Worm (Caenorhabditis elegans) whole organism, L2 larva: ENCODE measurements around the gene Y17G7B.18.

Experiments
- C34F6.9 ChIP-seq: fragments of 150-350 bp; optimal IDR thresholded peaks from 2 replicates; lab custom pipeline; 2014; ENCODE audit warnings: missing biosample characterization, missing genetic modification characterization
- F13H6.1 ChIP-seq: sonication (generic microtip); optimal IDR thresholded peaks from 2 replicates; lab custom pipeline; 2016; ENCODE audit warnings: missing genetic modification characterization, missing compliant biosample characterization
- R02D3.7 ChIP-seq: fragments of 150-350 bp; optimal IDR thresholded peaks from 2 replicates; lab custom pipeline; 2014; ENCODE audit warnings: missing biosample characterization, missing genetic modification characterization
- alr-1 ChIP-seq: fragments of 150-350 bp; optimal IDR thresholded peaks from 2 replicates; lab custom pipeline; 2014; ENCODE audit warnings: missing biosample characterization, missing genetic modification characterization
- blmp-1 ChIP-seq: sonication (generic microtip); optimal IDR thresholded peaks from 2 replicates; lab custom pipeline; 2017; ENCODE audit warnings: missing genetic modification characterization, mild to moderate bottlenecking, missing compliant biosample characterization, antibody characterized with exemption, moderate library complexity; ENCODE audit not compliant: insufficient read depth
- ceh-16 ChIP-seq: fragments of 150-350 bp; optimal IDR thresholded peaks from 2 replicates; lab custom pipeline; 2014; ENCODE audit warnings: missing biosample characterization, missing genetic modification characterization
- crh-2 ChIP-seq: sonication (generic microtip); optimal IDR thresholded peaks from 2 replicates; lab custom pipeline; 2017; ENCODE audit warnings: missing biosample characterization, missing genetic modification characterization
- elt-1 ChIP-seq: fragments of 150-350 bp; optimal IDR thresholded peaks from 2 replicates; lab custom pipeline; 2014; ENCODE audit warnings: missing biosample characterization, missing genetic modification characterization
- fos-1 ChIP-seq: fragments of 150-350 bp; optimal IDR thresholded peaks from 2 replicates; lab custom pipeline; 2014; ENCODE audit warnings: missing biosample characterization, missing genetic modification characterization
- gmeb-1 ChIP-seq: fragments of 150-350 bp; optimal IDR thresholded peaks from 2 replicates; lab custom pipeline; 2014; ENCODE audit warnings: missing biosample characterization, missing genetic modification characterization
- lin-11 ChIP-seq: fragments of 150-350 bp; sonication (generic microtip); optimal IDR thresholded peaks from 2 replicates; lab custom pipeline; 2014; ENCODE audit warnings: missing biosample characterization, missing genetic modification characterization, inconsistent platforms, mixed read lengths
- lin-13 ChIP-seq: fragments of 150-350 bp; optimal IDR thresholded peaks from 2 replicates; lab custom pipeline; 2014; ENCODE audit warnings: missing biosample characterization, missing genetic modification reagents, missing genetic modification characterization
- lin-39 ChIP-seq: fragments of 150-350 bp; optimal IDR thresholded peaks from 2 replicates; lab custom pipeline; 2014; ENCODE audit warnings: missing biosample characterization, missing genetic modification reagents, missing genetic modification characterization
- lsy-2 ChIP-seq, 2 experiments: fragments of 150-350 bp in 1 of 2; sonication (generic microtip) in 1 of 2; optimal IDR thresholded peaks; 2 replicates each; lab custom pipeline; 2014 to 2017; ENCODE audit warnings: missing biosample characterization in 2 of 2, missing genetic modification characterization in 2 of 2
- mab-5 ChIP-seq: fragments of 150-350 bp; optimal IDR thresholded peaks from 2 replicates; lab custom pipeline; 2014; ENCODE audit warnings: missing biosample characterization, missing genetic modification characterization
- mbf-1 ChIP-seq: sonication (generic microtip); optimal IDR thresholded peaks from 2 replicates; lab custom pipeline; 2017; ENCODE audit warnings: missing biosample characterization, missing genetic modification characterization
- mdl-1 ChIP-seq, 2 experiments: fragments of 150-350 bp in 1 of 2; sonication (generic microtip) in 1 of 2; optimal IDR thresholded peaks; 2 replicates each; lab custom pipeline; 2017; ENCODE audit warnings: missing biosample characterization in 2 of 2, missing genetic modification characterization in 2 of 2
- nhr-10 ChIP-seq: sonication (generic microtip); optimal IDR thresholded peaks from 2 replicates; lab custom pipeline; 2017; ENCODE audit warnings: missing biosample characterization, missing genetic modification characterization
- nhr-11 ChIP-seq: fragments of 150-350 bp; optimal IDR thresholded peaks from 2 replicates; lab custom pipeline; 2014; ENCODE audit warnings: missing biosample characterization, missing genetic modification characterization
- nhr-12 ChIP-seq: fragments of 150-350 bp; optimal IDR thresholded peaks from 2 replicates; lab custom pipeline; 2014; ENCODE audit warnings: missing biosample characterization, missing genetic modification characterization
- nhr-129 ChIP-seq: fragments of 150-350 bp; optimal IDR thresholded peaks from 2 replicates; lab custom pipeline; 2014; ENCODE audit warnings: missing biosample characterization, missing genetic modification characterization
- nhr-237 ChIP-seq: fragments of 150-350 bp; optimal IDR thresholded peaks from 2 replicates; lab custom pipeline; 2014; ENCODE audit warnings: missing biosample characterization, missing genetic modification characterization
- nhr-77 ChIP-seq: fragments of 150-350 bp; optimal IDR thresholded peaks from 2 replicates; lab custom pipeline; 2014; ENCODE audit warnings: missing biosample characterization, missing genetic modification characterization
- peb-1 ChIP-seq: fragments of 150-350 bp; optimal IDR thresholded peaks from 2 replicates; lab custom pipeline; 2014; ENCODE audit warnings: missing biosample characterization, missing genetic modification characterization
- sem-4 ChIP-seq: fragments of 150-350 bp; optimal IDR thresholded peaks from 2 replicates; lab custom pipeline; 2014; ENCODE audit warnings: missing biosample characterization, missing genetic modification reagents, missing genetic modification characterization
- skn-1 ChIP-seq: sonication (generic microtip); optimal IDR thresholded peaks from 2 replicates; lab custom pipeline; 2017; ENCODE audit warnings: missing biosample characterization, missing genetic modification characterization
- sma-9 ChIP-seq, 2 experiments: fragments of 150-350 bp in 1 of 2; sonication (generic microtip) in 1 of 2; optimal IDR thresholded peaks; 2 replicates each; lab custom pipeline; 2014 to 2016; ENCODE audit warnings: missing genetic modification characterization in 2 of 2, mild to moderate bottlenecking in 1 of 2, missing biosample characterization in 1 of 2, missing compliant biosample characterization in 1 of 2, missing genetic modification reagents in 1 of 2, moderate library complexity in 1 of 2
- unc-55 ChIP-seq: fragments of 150-350 bp; sonication (generic microtip); optimal IDR thresholded peaks from 3 replicates; lab custom pipeline; 2014; ENCODE audit warnings: missing biosample characterization, missing genetic modification reagents, missing genetic modification characterization
- unc-62 ChIP-seq: fragments of 150-350 bp; optimal IDR thresholded peaks from 2 replicates; lab custom pipeline; 2014; ENCODE audit warnings: missing biosample characterization, missing genetic modification reagents, missing genetic modification characterization
- zag-1 ChIP-seq: fragments of 150-350 bp; optimal IDR thresholded peaks from 2 replicates; lab custom pipeline; 2014; ENCODE audit warnings: missing biosample characterization, missing genetic modification characterization
- ztf-11 ChIP-seq: sonication (generic microtip); optimal IDR thresholded peaks from 2 replicates; lab custom pipeline; 2017; ENCODE audit warnings: missing biosample characterization, missing genetic modification characterization
- ztf-4 ChIP-seq: fragments of 150-350 bp; optimal IDR thresholded peaks from 2 replicates; lab custom pipeline; 2014; ENCODE audit warnings: missing biosample characterization, missing genetic modification characterization

Y17G7B.18 gene

DNA sequence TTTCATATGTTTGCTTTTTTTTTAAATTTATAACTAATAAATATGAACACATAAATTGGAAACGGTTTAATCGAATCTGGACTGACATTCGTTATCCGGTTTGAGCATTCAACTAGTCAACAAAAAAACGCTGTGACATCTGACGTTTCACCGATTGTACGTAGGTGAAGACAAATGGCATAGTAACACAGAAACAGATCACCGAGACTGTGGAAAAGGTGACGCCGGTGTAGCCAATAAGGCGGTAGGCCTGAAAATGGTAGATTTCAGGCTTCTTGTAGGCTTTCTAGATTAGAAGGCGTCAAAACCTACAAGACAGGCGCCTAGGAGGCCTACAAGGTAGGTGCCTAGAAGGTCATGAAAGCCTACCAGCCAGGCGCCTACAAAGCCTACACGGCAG is 36.4 kb downstream of the Y17G7B.18 start:
- TF ChIP-seq nhr-11 (tag; lab: Kevin White, UChicago) (no peak), lin-13 (no peak), ztf-4 (tag; lab: Kevin White, UChicago) (no peak), nhr-129 (tag; lab: Kevin White, UChicago) (no peak), mbf-1 (tag; lab: Kevin White, UChicago) (no peak), nhr-10 (tag; lab: Kevin White, UChicago) (no peak), mdl-1 (tag; optimal IDR thresholded peaks at IDR 0.05; lab: Kevin White, UChicago) (no peak), mab-5 (tag; lab: Kevin White, UChicago) (no peak), ceh-16 (tag; lab: Kevin White, UChicago) (no peak), lin-11 (tag; lab: Kevin White, UChicago) (no peak)

DNA sequence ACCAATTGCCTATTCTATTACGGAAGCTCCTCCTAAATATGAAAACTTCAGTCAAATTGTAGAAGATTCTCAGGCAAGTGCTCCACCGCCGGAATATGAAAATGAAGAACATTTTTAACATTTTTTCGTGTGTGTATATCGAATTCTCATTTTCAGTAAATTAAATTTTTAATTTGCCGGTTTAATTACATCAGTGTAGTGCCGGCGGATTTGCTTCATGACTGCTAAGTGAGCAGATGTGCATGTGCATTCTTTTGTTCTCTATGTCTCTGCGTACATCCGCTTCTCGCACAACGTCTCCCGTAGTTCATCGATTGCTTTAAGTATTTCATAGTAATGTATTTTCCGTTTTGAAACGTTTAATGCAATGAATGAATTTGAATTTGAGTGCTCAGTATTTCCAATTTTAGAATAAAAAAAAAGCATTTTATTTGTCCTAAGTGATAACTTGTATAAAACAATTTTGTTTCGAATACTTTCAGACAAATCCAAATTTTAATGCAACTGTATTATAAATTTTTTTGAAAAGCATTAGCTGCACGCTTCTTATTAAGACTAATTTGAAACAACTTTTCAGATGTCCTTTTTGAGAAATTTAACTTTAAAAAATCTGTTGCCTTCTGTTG is 40.1 kb downstream of the Y17G7B.18 start, which contains the start of gene Y17G7B.22:
Gene Y17G7B.22 (plus strand): TSS at position 576 of the 626 bp plus-strand sequence.
- TF ChIP-seq lin-39 (tag; lab: Kevin White, UChicago), result no peak
- TF ChIP-seq unc-55 (GFP tag; lab: Kevin White, UChicago), result peak; percentile 8
- TF ChIP-seq ztf-11 (tag; lab: Kevin White, UChicago), result no peak
- no peak for TF ChIP-seq sem-4 (tag; lab: Kevin White, UChicago)
- TF ChIP-seq C34F6.9 (tag; lab: Kevin White, UChicago), result peak; percentile 34

DNA sequence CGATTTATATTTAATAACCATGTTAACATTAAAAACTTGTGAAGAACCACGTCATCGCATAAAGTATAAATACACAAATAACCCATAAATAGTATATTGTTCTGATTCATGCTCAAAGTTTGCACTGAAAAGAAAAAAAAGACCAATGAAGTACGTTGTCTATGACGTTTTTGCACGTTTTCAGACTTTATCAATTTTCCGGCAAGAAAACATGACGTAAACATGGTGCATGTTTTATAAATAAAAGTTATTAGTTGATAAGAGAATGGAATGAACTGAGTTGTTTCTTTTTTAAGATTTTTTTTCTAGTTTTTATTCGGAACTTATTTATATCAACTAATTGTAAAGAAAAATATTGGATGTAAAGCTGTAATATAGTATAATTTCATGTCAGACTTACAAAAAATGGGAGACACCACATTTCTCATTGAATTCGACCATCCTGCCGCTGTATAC is 42.9 kb downstream of the Y17G7B.18 start, which contains the start of gene arrd-8:
Gene arrd-8 (plus strand): TSS at position 406 of the 456 bp plus-strand sequence.
- TF ChIP-seq alr-1 (tag; lab: Kevin White, UChicago), result no peak
- peak; percentile 85 for TF ChIP-seq fos-1
- TF ChIP-seq C34F6.9 (tag; lab: Kevin White, UChicago), result no peak
- no peak for TF ChIP-seq ztf-4 (tag; lab: Kevin White, UChicago)
- peak; percentile 4 for TF ChIP-seq gmeb-1 (tag; lab: Kevin White, UChicago)
- no peak for TF ChIP-seq mbf-1 (tag; lab: Kevin White, UChicago)
- no peak for TF ChIP-seq nhr-10 (tag; lab: Kevin White, UChicago)
- peak; percentile 57 for TF ChIP-seq sma-9 (GFP tag; optimal IDR thresholded peaks at IDR 0.05; lab: Kevin White, UChicago)
- no peak for TF ChIP-seq sma-9 (tag; optimal IDR thresholded peaks at IDR 0.05; lab: Kevin White, UChicago)

DNA sequence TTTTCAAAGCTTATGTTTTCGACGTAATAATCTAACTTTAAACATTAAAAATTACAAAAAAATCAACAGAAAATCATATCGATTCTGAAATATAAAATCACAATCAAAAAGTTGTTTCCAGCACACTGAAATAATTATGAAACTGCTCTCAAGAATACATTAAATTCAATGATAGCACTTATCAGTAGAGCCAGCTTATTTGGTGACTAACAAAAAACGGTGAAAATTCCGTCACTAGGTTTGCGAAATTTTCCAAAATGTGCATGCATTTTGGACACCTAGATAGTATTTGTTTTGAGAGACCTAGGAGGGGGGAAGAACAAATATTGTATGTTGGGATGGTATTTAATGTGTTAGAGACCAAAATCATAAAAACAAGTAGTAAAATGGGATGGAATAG is 44.6 kb downstream of the Y17G7B.18 start:
- peak; percentile 13 for TF ChIP-seq sma-9 (GFP tag; optimal IDR thresholded peaks at IDR 0.05; lab: Kevin White, UChicago)
- no peak for TF ChIP-seq sma-9 (tag; optimal IDR thresholded peaks at IDR 0.05; lab: Kevin White, UChicago)
- no peak for TF ChIP-seq alr-1 (tag; lab: Kevin White, UChicago)
- no peak for TF ChIP-seq unc-62
- TF ChIP-seq nhr-12 (tag; lab: Kevin White, UChicago), result no peak
- no peak for TF ChIP-seq crh-2
- no peak for TF ChIP-seq sem-4 (tag; lab: Kevin White, UChicago)
- peak; percentile 99 for TF ChIP-seq fos-1
- TF ChIP-seq gmeb-1 (tag; lab: Kevin White, UChicago), result peak; percentile 30
- no peak for TF ChIP-seq nhr-10 (tag; lab: Kevin White, UChicago)
- TF ChIP-seq lin-13, result no peak

DNA sequence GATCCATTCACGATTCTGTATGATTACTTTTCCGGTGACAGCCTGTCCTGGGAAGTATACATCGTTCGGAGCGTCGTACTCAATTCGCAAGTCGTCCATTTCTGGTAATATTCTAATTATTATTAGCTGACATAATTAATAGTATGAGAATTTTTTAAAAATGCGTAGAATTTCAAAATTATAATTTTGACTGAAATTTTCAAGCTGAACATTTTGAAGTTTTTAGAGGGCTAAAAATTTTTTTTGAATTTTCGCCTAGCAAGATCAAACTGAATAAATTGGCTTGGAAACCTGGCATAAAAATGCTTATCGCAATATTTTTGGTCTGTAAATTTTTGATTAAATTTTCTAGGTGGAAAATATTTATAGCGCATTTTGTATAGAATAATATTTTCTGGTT is 45.1 kb downstream of the Y17G7B.18 start, which contains the start of gene arrd-7:
Gene arrd-7 (minus strand): TSS at position 101 of the 400 bp plus-strand sequence.
- TF ChIP-seq nhr-237 (tag; lab: Kevin White, UChicago) (no peak), nhr-77 (tag; lab: Kevin White, UChicago) (no peak), peb-1 (tag; lab: Kevin White, UChicago) (no peak), ztf-4 (tag; lab: Kevin White, UChicago) (no peak), zag-1 (tag; lab: Kevin White, UChicago) (no peak), lsy-2 (tag; optimal IDR thresholded peaks at IDR 0.05; lab: Kevin White, UChicago) (no peak), lin-39 (tag; lab: Kevin White, UChicago) (no peak), blmp-1 (tag; lab: Kevin White, UChicago) (no peak), R02D3.7 (no peak), F13H6.1 (tag; lab: Kevin White, UChicago) (no peak), fos-1 (no peak), alr-1 (tag; lab: Kevin White, UChicago) (no peak), mdl-1 (tag; optimal IDR thresholded peaks at IDR 0.05; lab: Kevin White, UChicago) (no peak), lin-11 (tag; lab: Kevin White, UChicago) (no peak), elt-1 (no peak), nhr-11 (tag; lab: Kevin White, UChicago) (no peak), unc-55 (GFP tag; lab: Kevin White, UChicago) (no peak), skn-1 (tag; lab: Kevin White, UChicago) (no peak), mab-5 (tag; lab: Kevin White, UChicago) (no peak)
- TF ChIP-seq, all 48 proteins: peak for 0
